Worm (Caenorhabditis elegans) whole organism, L4 larva: ENCODE results near the gene R148.3.

Experiments used
- F26F4.8 ChIP-seq: fragments of 200-800 bp; sonication (Bioruptor generic); conservative IDR thresholded peaks from 2 replicates; pipeline ENCODE4 v1.3.6; 2022; ENCODE audit warnings: missing genetic modification characterization, missing compliant biosample characterization
- F37D6.2 ChIP-seq: sonication (generic microtip); optimal IDR thresholded peaks from 2 replicates; lab custom pipeline; 2016; ENCODE audit warnings: mild to moderate bottlenecking, missing genetic modification characterization, missing compliant biosample characterization
- F44E2.7 ChIP-seq: fragments of 200-800 bp; sonication (Bioruptor generic); IDR thresholded peaks from 2 replicates; pipeline ENCODE4 v2.1.2; 2022; ENCODE audit warnings: missing genetic modification characterization, missing compliant biosample characterization
- F49E8.2 ChIP-seq: sonication (generic microtip); optimal IDR thresholded peaks from 2 replicates; lab custom pipeline; 2016; ENCODE audit warnings: missing compliant biosample characterization, mild to moderate bottlenecking, missing genetic modification characterization, borderline replicate concordance
- ZK337.2 ChIP-seq: fragments of 200-800 bp; sonication (Bioruptor generic); IDR thresholded peaks from 2 replicates; pipeline ENCODE4 v1.3.6; 2022; ENCODE audit warnings: missing genetic modification reagents, missing genetic modification characterization, missing compliant biosample characterization
- attf-4 ChIP-seq: sonication (generic microtip); optimal IDR thresholded peaks from 3 replicates; lab custom pipeline; 2017; ENCODE audit warnings: missing biosample characterization, missing genetic modification characterization
- ceh-20 ChIP-seq: fragments of 200-800 bp; sonication (Bioruptor generic); IDR thresholded peaks from 2 replicates; pipeline ENCODE4 v1.3.6; 2022; ENCODE audit warnings: missing genetic modification reagents, missing genetic modification characterization, missing compliant biosample characterization
- daf-16 ChIP-seq, 3 experiments: sonication (generic microtip); optimal IDR thresholded peaks; 2 replicates each; lab custom pipeline; 2016 to 2017; ENCODE audit warnings: missing genetic modification characterization in 3 of 3, missing genetic modification reagents in 3 of 3, mild to moderate bottlenecking in 2 of 3, missing compliant biosample characterization in 2 of 3, missing biosample characterization in 1 of 3, moderate library complexity in 1 of 3
- daf-19 ChIP-seq: fragments of 200-800 bp; sonication (Bioruptor generic); conservative IDR thresholded peaks from 2 replicates; pipeline ENCODE4 v1.3.6; 2022; ENCODE audit warnings: missing genetic modification characterization, missing compliant biosample characterization
- dmd-6 ChIP-seq: fragments of 200-800 bp; sonication (Bioruptor generic); IDR thresholded peaks from 2 replicates; pipeline ENCODE4 v1.3.6; 2022; ENCODE audit warnings: missing genetic modification reagents, missing genetic modification characterization, missing compliant biosample characterization
- dmd-9 ChIP-seq: fragments of 200-800 bp; sonication (Bioruptor generic); IDR thresholded peaks from 2 replicates; pipeline ENCODE4 v1.3.6; 2022; ENCODE audit warnings: missing genetic modification reagents, missing genetic modification characterization, missing compliant biosample characterization
- duxl-1 ChIP-seq: sonication (generic microtip); optimal IDR thresholded peaks from 2 replicates; lab custom pipeline; 2016; ENCODE audit warnings: mild to moderate bottlenecking, missing genetic modification characterization, moderate library complexity, missing compliant biosample characterization; ENCODE audit not compliant: poor library complexity
- egl-43 ChIP-seq: fragments of 200-800 bp; sonication (Bioruptor generic); IDR thresholded peaks from 2 replicates; pipeline ENCODE4 v1.3.6; 2022; ENCODE audit warnings: missing genetic modification reagents, missing genetic modification characterization, missing compliant biosample characterization
- lim-7 ChIP-seq: fragments of 200-800 bp; sonication (Bioruptor generic); IDR thresholded peaks from 2 replicates; pipeline ENCODE4 v1.3.6; 2022; ENCODE audit warnings: missing genetic modification characterization, missing compliant biosample characterization
- lin-29 ChIP-seq: fragments of 200-800 bp; sonication (Bioruptor generic); IDR thresholded peaks from 2 replicates; pipeline ENCODE4 v1.3.6; 2022; ENCODE audit warnings: missing genetic modification reagents, missing genetic modification characterization, missing compliant biosample characterization
- lin-38 ChIP-seq: fragments of 200-800 bp; sonication (Bioruptor generic); IDR thresholded peaks from 2 replicates; pipeline ENCODE4 v1.3.6; 2022; ENCODE audit warnings: missing genetic modification reagents, missing genetic modification characterization, missing compliant biosample characterization
- mdt-29 ChIP-seq: fragments of 200-800 bp; sonication (Bioruptor generic); IDR thresholded peaks from 2 replicates; pipeline ENCODE4 v1.3.6; 2022; ENCODE audit warnings: missing genetic modification reagents, missing genetic modification characterization, missing compliant biosample characterization
- mep-1 ChIP-seq: fragments of 150-350 bp; sonication (generic microtip); optimal IDR thresholded peaks from 3 replicates; lab custom pipeline; 2014; ENCODE audit warnings: missing biosample characterization, missing genetic modification characterization
- mxl-3 ChIP-seq: fragments of 200-800 bp; sonication (Bioruptor generic); optimal IDR thresholded peaks from 2 replicates; lab custom pipeline; 2018; ENCODE audit warnings: mild to moderate bottlenecking, missing genetic modification characterization, missing compliant biosample characterization
- nhr-25 ChIP-seq: sonication (generic microtip); optimal IDR thresholded peaks from 2 replicates; lab custom pipeline; 2017; ENCODE audit warnings: missing genetic modification characterization, mild to moderate bottlenecking, missing compliant biosample characterization, antibody characterized with exemption, moderate library complexity, borderline replicate concordance; ENCODE audit not compliant: insufficient read depth
- nhr-48 ChIP-seq: sonication (generic microtip); optimal IDR thresholded peaks from 2 replicates; lab custom pipeline; 2016; ENCODE audit warnings: mild to moderate bottlenecking, missing genetic modification characterization, missing compliant biosample characterization
- nhr-6 ChIP-seq: fragments of 150-350 bp; optimal IDR thresholded peaks from 2 replicates; lab custom pipeline; 2014; ENCODE audit warnings: missing biosample characterization, missing genetic modification characterization
- nhr-77 ChIP-seq: fragments of 150-350 bp; optimal IDR thresholded peaks from 2 replicates; lab custom pipeline; 2014; ENCODE audit warnings: missing biosample characterization, missing genetic modification characterization
- pqm-1 ChIP-seq: sonication (generic microtip); optimal IDR thresholded peaks from 2 replicates; lab custom pipeline; 2017; ENCODE audit warnings: missing biosample characterization, missing genetic modification characterization
- rbr-2 ChIP-seq: sonication (generic microtip); optimal IDR thresholded peaks from 2 replicates; lab custom pipeline; 2016; ENCODE audit warnings: missing genotype, missing genetic modification characterization, missing compliant biosample characterization
- set-16 ChIP-seq: fragments of 200-800 bp; sonication (Bioruptor generic); IDR thresholded peaks from 2 replicates; pipeline ENCODE4 v1.3.6; 2022; ENCODE audit warnings: missing genetic modification reagents, missing genetic modification characterization, missing compliant biosample characterization
- spr-1 ChIP-seq: sonication (generic microtip); optimal IDR thresholded peaks from 2 replicates; lab custom pipeline; 2016; ENCODE audit warnings: mild to moderate bottlenecking, missing genetic modification characterization, missing compliant biosample characterization
- spr-3 ChIP-seq: fragments of 200-800 bp; sonication (Bioruptor generic); optimal IDR thresholded peaks from 2 replicates; lab custom pipeline; 2018; ENCODE audit warnings: mild to moderate bottlenecking, missing genetic modification characterization, missing compliant biosample characterization
- tra-1 ChIP-seq: fragments of 200-800 bp; sonication (Bioruptor generic); IDR thresholded peaks from 2 replicates; pipeline ENCODE4 v1.3.6; 2022; ENCODE audit warnings: missing genetic modification reagents, missing genetic modification characterization, missing compliant biosample characterization
- zag-1 ChIP-seq: fragments of 150-350 bp; optimal IDR thresholded peaks from 2 replicates; lab custom pipeline; 2014; ENCODE audit warnings: missing biosample characterization, missing genetic modification characterization
- zip-2 ChIP-seq: fragments of 150-350 bp; optimal IDR thresholded peaks from 2 replicates; lab custom pipeline; 2014; ENCODE audit warnings: missing biosample characterization, missing genetic modification characterization

R148.3 gene

DNA sequence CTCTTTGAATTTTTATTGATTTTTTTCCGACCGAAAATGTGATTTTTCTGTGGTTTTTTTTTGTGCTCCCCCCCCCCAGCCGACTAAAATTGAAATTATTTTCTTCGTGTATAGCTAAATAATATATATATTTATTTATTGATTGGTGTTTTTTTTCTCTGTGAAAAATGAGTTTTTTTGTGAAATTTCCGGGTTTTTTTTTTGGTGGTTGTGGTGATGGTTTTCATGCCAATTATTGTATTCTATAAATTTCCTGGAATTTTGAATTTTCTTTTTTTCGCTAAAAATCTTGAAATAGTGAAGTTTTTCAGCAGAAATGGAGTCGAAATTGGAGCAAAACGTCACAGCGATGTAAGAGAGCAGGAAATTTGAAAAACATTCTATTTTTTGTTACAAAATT, 8.2 kb downstream of the R148.3 start, which contains the start of gene lmtr-5:
TSS of gene lmtr-5 (plus strand) at position 301 of the 400 bp plus-strand sequence.
- no peak for TF ChIP-seq zag-1 (tag; lab: Kevin White, UChicago)
- TF ChIP-seq pqm-1 (tag; lab: Kevin White, UChicago): no peak
- no peak for TF ChIP-seq F49E8.2 (tag; lab: Kevin White, UChicago)
- no peak for TF ChIP-seq spr-1 (tag; lab: Kevin White, UChicago)
- TF ChIP-seq daf-19 (GFP tag; lab: Robert Waterston, UW): no peak
- no peak for TF ChIP-seq egl-43 (GFP tag; lab: Robert Waterston, UW)
- no peak for TF ChIP-seq F44E2.7 (GFP tag; lab: Robert Waterston, UW)
- TF ChIP-seq set-16 (GFP tag; lab: Robert Waterston, UW): no peak
- TF ChIP-seq ZK337.2 (GFP tag; lab: Robert Waterston, UW): no peak
- no peak for TF ChIP-seq tra-1 (GFP tag; lab: Robert Waterston, UW)
- no peak for TF ChIP-seq nhr-48 (tag; lab: Kevin White, UChicago)
- no peak for TF ChIP-seq mxl-3
- no peak for TF ChIP-seq daf-16 (GFP tag; optimal IDR thresholded peaks at IDR 0.05; lab: Kevin White, UChicago)
- no peak for TF ChIP-seq daf-16 (tag; optimal IDR thresholded peaks at IDR 0.05; lab: Kevin White, UChicago)

DNA sequence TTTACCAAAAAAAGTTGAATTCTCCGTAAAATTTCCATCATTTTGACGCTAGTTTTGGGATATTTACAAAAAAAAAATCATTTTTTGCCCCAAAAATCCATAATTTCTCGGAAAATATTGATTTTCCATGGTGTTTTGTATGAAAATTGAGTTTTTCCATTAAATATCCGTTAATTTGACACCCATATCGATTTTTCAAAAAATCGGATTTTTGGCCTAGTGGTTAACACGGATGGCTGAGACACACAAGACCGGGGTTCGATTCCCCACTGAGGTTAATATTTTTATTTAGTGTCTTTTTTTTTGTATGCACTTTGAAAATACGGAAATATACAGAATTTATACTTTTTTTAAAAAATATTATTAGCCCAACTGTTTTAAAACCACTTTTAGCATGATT, 10.1 kb downstream of the R148.3 start:
- TF ChIP-seq duxl-1: no peak
- TF ChIP-seq lin-29 (GFP tag; lab: Robert Waterston, UW): no peak

DNA sequence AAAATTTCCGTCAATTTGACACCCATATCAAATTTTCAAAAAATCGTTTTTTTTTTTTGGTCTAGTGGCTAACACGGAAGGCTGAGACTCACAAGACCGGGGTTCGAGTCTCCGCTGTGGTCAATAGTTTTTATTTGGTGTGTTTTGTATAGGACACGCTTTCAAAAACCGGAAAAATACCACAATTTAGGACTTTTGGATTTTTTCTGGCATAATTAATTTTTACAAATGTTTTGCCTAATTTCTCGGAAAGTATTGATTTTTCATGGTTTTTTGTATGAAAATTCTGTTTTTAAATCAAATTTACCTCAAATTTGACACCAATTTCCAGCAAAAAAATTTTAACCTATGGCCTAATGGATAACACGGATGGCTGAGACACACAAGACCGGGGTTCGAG, 10.8 kb downstream of the R148.3 start, which contains the start of gene mks-1:
TSS of gene mks-1 (plus strand) at position 301 of the 400 bp plus-strand sequence.
- TF ChIP-seq zip-2 (no peak), egl-43 (GFP tag; lab: Robert Waterston, UW) (no peak), spr-3 (GFP tag; lab: Kevin White, UChicago) (no peak), F26F4.8 (GFP tag; lab: Robert Waterston, UW) (no peak), attf-4 (tag; lab: Kevin White, UChicago) (no peak), dmd-6 (no peak), daf-16 (GFP tag; optimal IDR thresholded peaks at IDR 0.05; lab: Kevin White, UChicago) (no peak), daf-16 (tag; optimal IDR thresholded peaks at IDR 0.05; lab: Kevin White, UChicago) (no peak), daf-19 (GFP tag; lab: Robert Waterston, UW) (no peak), nhr-6 (tag; lab: Kevin White, UChicago) (no peak), F44E2.7 (GFP tag; lab: Robert Waterston, UW) (no peak)
- TF ChIP-seq, all 104 proteins: peak for 0

DNA sequence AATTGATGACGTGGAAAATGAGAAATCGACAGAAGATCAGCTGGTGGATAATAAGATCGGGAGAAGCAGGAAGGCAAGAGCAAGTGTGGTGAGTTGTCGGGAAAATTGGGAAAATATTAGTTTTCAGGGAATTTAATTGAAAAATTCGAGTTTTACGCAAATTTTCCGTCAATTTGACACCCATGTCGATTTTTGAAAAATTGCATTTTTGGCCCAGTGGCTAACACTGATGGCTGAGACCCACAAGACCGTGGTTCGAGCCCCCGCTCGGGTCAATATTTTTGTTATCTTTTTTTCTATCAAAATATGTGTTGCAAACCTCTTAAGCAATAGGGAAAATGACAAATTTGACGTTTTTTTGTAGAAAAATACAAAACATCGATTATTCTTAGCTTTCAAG, 13.4 kb downstream of the R148.3 start:
- TF ChIP-seq attf-4 (tag; lab: Kevin White, UChicago) (no peak), F37D6.2 (tag; lab: Kevin White, UChicago) (no peak), tra-1 (GFP tag; lab: Robert Waterston, UW) (no peak), dmd-9 (GFP tag; lab: Robert Waterston, UW) (no peak), nhr-77 (tag; lab: Kevin White, UChicago) (no peak), nhr-48 (tag; lab: Kevin White, UChicago) (no peak), mdt-29 (GFP tag; lab: Robert Waterston, UW) (no peak)
- TF ChIP-seq, all 104 proteins: peak for 0

DNA sequence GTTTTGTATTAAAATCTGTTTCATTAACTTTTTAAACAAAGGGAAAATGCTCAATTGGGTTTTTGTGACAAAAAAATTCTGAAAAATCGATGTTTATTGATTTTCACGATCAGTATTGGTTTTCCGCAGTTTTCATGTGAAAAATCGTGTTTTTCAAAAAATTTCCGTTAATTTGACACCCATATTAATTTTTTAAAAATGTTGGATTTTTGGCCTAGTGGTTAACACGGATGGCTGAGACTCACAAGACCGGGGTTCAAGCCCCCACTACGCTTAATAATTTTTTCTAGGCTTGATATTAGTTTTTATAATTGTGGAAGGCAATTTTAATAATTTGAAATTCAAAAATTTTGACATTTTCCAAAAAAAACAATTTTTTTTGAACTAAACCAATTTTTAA, 15.5 kb downstream of the R148.3 start:
- TF ChIP-seq lin-38 (GFP tag; lab: Robert Waterston, UW) (peak; percentile 17; the same call in 1 of the 2 replicates), rbr-2 (tag; lab: Kevin White, UChicago) (no peak), mep-1 (tag; lab: Kevin White, UChicago) (no peak), nhr-25 (tag; lab: Kevin White, UChicago) (no peak), ceh-20 (GFP tag; lab: Robert Waterston, UW) (no peak), lim-7 (no peak), ZK337.2 (GFP tag; lab: Robert Waterston, UW) (no peak)
